Fruit fly (Drosophila melanogaster) whole organism, prepupa: ENCODE results near the gene CG2656.
A peak's percentile ranks its signal among the peaks of the same experiment; 100 is the strongest.

Experiments
- Blimp-1 ChIP-seq: fragments of 200-800 bp; sonication (Bioruptor generic); optimal IDR thresholded peaks from 3 replicates; lab custom pipeline; 2017; ENCODE audit warnings: missing biosample characterization, missing genetic modification characterization, mild to moderate bottlenecking, moderate library complexity, missing genetic modification reagents
- CG10631 ChIP-seq: fragments of 200-800 bp; sonication (Bioruptor generic); optimal IDR thresholded peaks from 2 replicates; lab custom pipeline; 2016; ENCODE audit warnings: missing biosample characterization, missing genetic modification characterization
- CG10669 ChIP-seq: fragments of 200-800 bp; sonication (Bioruptor generic); optimal IDR thresholded peaks from 3 replicates; lab custom pipeline; 2018; ENCODE audit warnings: missing biosample characterization, mild to moderate bottlenecking, missing genetic modification characterization, moderate library complexity
- CG11762 ChIP-seq: fragments of 200-800 bp; sonication (Bioruptor generic); optimal IDR thresholded peaks from 3 replicates; lab custom pipeline; 2016; ENCODE audit warnings: missing biosample characterization, missing genetic modification characterization; ENCODE audit not compliant: insufficient read depth
- CG1621 ChIP-seq: fragments of 200-800 bp; sonication (Bioruptor generic); optimal IDR thresholded peaks from 3 replicates; lab custom pipeline; 2018; ENCODE audit warnings: missing biosample characterization, mild to moderate bottlenecking, missing genetic modification characterization
- CG16779 ChIP-seq: fragments of 200-800 bp; sonication (Bioruptor generic); optimal IDR thresholded peaks from 3 replicates; lab custom pipeline; 2017; ENCODE audit warnings: missing biosample characterization, mild to moderate bottlenecking, missing genetic modification characterization
- CG3032 ChIP-seq: fragments of 200-800 bp; optimal IDR thresholded peaks from 2 replicates; lab custom pipeline; 2019; ENCODE audit warnings: missing biosample characterization, mild to moderate bottlenecking, missing genetic modification characterization, moderate library complexity
- CG31627 ChIP-seq: fragments of 200-800 bp; sonication (Bioruptor generic); optimal IDR thresholded peaks from 3 replicates; lab custom pipeline; 2016; ENCODE audit warnings: missing biosample characterization, missing genetic modification characterization
- CG32006 ChIP-seq: fragments of 200-800 bp; sonication (Bioruptor generic); optimal IDR thresholded peaks from 3 replicates; lab custom pipeline; 2017; ENCODE audit warnings: missing biosample characterization, mild to moderate bottlenecking, missing genetic modification characterization
- CG34406 ChIP-seq: fragments of 200-800 bp; sonication (Bioruptor generic); optimal IDR thresholded peaks from 3 replicates; lab custom pipeline; 2016; ENCODE audit warnings: missing biosample characterization, missing genetic modification characterization
- CG3919 ChIP-seq: fragments of 200-800 bp; sonication (Bioruptor generic); optimal IDR thresholded peaks from 3 replicates; lab custom pipeline; 2016; ENCODE audit warnings: missing biosample characterization, missing genetic modification characterization
- CG4318 ChIP-seq: fragments of 200-800 bp; sonication (Bioruptor generic); optimal IDR thresholded peaks from 3 replicates; lab custom pipeline; 2017; ENCODE audit warnings: missing biosample characterization, mild to moderate bottlenecking, missing genetic modification characterization
- CG6163 ChIP-seq: fragments of 200-800 bp; sonication (Bioruptor generic); IDR thresholded peaks from 3 replicates; pipeline ENCODE4 v1.3.6; 2022; ENCODE audit warnings: missing biosample characterization, missing genetic modification characterization
- CG6276 ChIP-seq: fragments of 200-800 bp; sonication (Bioruptor generic); optimal IDR thresholded peaks from 2 replicates; lab custom pipeline; 2017; ENCODE audit warnings: missing biosample characterization, mild to moderate bottlenecking, missing genetic modification characterization
- CG6792 ChIP-seq: fragments of 200-800 bp; sonication (Bioruptor generic); optimal IDR thresholded peaks from 3 replicates; lab custom pipeline; 2016; ENCODE audit warnings: missing biosample characterization, missing genetic modification characterization
- CG6808 ChIP-seq: fragments of 200-800 bp; sonication (Bioruptor generic); optimal IDR thresholded peaks from 3 replicates; lab custom pipeline; 2017; ENCODE audit warnings: missing biosample characterization, missing genetic modification characterization, mild to moderate bottlenecking, moderate library complexity, missing genetic modification reagents
- CG6854 ChIP-seq: fragments of 200-800 bp; sonication (Bioruptor generic); optimal IDR thresholded peaks from 2 replicates; lab custom pipeline; 2017; ENCODE audit warnings: missing biosample characterization, mild to moderate bottlenecking, missing genetic modification characterization
- CG7368 ChIP-seq: fragments of 200-800 bp; sonication (Bioruptor generic); optimal IDR thresholded peaks from 3 replicates; lab custom pipeline; 2016; ENCODE audit warnings: missing biosample characterization, missing genetic modification characterization
- CG8119 ChIP-seq: fragments of 200-800 bp; sonication (Bioruptor generic); IDR thresholded peaks from 3 replicates; pipeline ENCODE4 v1.3.6; 2022; ENCODE audit warnings: missing biosample characterization, missing genetic modification characterization
- CG9139 ChIP-seq: fragments of 200-800 bp; sonication (Bioruptor generic); optimal IDR thresholded peaks from 3 replicates; lab custom pipeline; 2017; ENCODE audit warnings: missing biosample characterization, mild to moderate bottlenecking, missing genetic modification characterization
- Eip75B ChIP-seq: fragments of 200-800 bp; sonication (Bioruptor generic); optimal IDR thresholded peaks from 3 replicates; lab custom pipeline; 2016; ENCODE audit warnings: missing biosample characterization, missing genetic modification characterization
- Eip78C ChIP-seq: fragments of 200-800 bp; sonication (Bioruptor generic); peaks from one replicate; lab custom pipeline; 2016; ENCODE audit warnings: missing biosample characterization, missing genetic modification characterization
- Eip93F ChIP-seq: fragments of 200-800 bp; sonication (Bioruptor generic); optimal IDR thresholded peaks from 2 replicates; lab custom pipeline; 2016; ENCODE audit warnings: missing biosample characterization, mild to moderate bottlenecking, missing genetic modification characterization
- Ets21C ChIP-seq: fragments of 200-800 bp; sonication (Bioruptor generic); optimal IDR thresholded peaks from 3 replicates; lab custom pipeline; 2016; ENCODE audit warnings: missing biosample characterization, missing genetic modification characterization
- Ets96B ChIP-seq: fragments of 200-800 bp; optimal IDR thresholded peaks from 2 replicates; lab custom pipeline; 2019; ENCODE audit warnings: missing biosample characterization, mild to moderate bottlenecking, missing genetic modification characterization, moderate library complexity
- Gug ChIP-seq: fragments of 200-800 bp; sonication (Bioruptor generic); IDR thresholded peaks from 2 replicates; pipeline ENCODE4 v1.3.6; 2022; ENCODE audit warnings: missing biosample characterization, missing genetic modification characterization
- Hr39 ChIP-seq: fragments of 200-800 bp; sonication (Bioruptor generic); optimal IDR thresholded peaks from 2 replicates; lab custom pipeline; 2016; ENCODE audit warnings: missing biosample characterization, missing genetic modification characterization
- Lpt ChIP-seq: fragments of 200-800 bp; sonication (Bioruptor generic); optimal IDR thresholded peaks from 3 replicates; lab custom pipeline; 2016; ENCODE audit warnings: missing biosample characterization, missing genetic modification characterization
- Met ChIP-seq: fragments of 200-800 bp; sonication (Bioruptor generic); optimal IDR thresholded peaks from 3 replicates; lab custom pipeline; 2016; ENCODE audit warnings: missing biosample characterization, missing genetic modification characterization
- Smox ChIP-seq: fragments of 200-800 bp; sonication (Bioruptor generic); optimal IDR thresholded peaks from 3 replicates; lab custom pipeline; 2016; ENCODE audit warnings: missing biosample characterization, missing genetic modification characterization
- Sox102F ChIP-seq: fragments of 200-800 bp; sonication (Bioruptor generic); optimal IDR thresholded peaks from 2 replicates; lab custom pipeline; 2016; ENCODE audit warnings: missing biosample characterization, mild to moderate bottlenecking, missing genetic modification characterization
- Sox14 ChIP-seq: fragments of 200-800 bp; sonication (Bioruptor generic); optimal IDR thresholded peaks from 3 replicates; lab custom pipeline; 2016; ENCODE audit warnings: missing biosample characterization, missing genetic modification characterization
- Sox15 ChIP-seq: fragments of 200-800 bp; sonication (Bioruptor generic); optimal IDR thresholded peaks from 3 replicates; lab custom pipeline; 2016; ENCODE audit warnings: missing biosample characterization, missing genetic modification characterization
- achi ChIP-seq: fragments of 200-800 bp; sonication (Bioruptor generic); optimal IDR thresholded peaks from 3 replicates; lab custom pipeline; 2016; ENCODE audit warnings: missing biosample characterization, missing genetic modification characterization
- cyc ChIP-seq: fragments of 200-800 bp; sonication (Bioruptor generic); optimal IDR thresholded peaks from 3 replicates; lab custom pipeline; 2016; ENCODE audit warnings: missing biosample characterization, missing genetic modification characterization
- dac ChIP-seq: fragments of 200-800 bp; sonication (Bioruptor generic); optimal IDR thresholded peaks from 2 replicates; lab custom pipeline; 2017; ENCODE audit warnings: missing biosample characterization, mild to moderate bottlenecking, missing genetic modification characterization
- dsx ChIP-seq: fragments of 200-800 bp; optimal IDR thresholded peaks from 3 replicates; lab custom pipeline; 2019; ENCODE audit warnings: missing biosample characterization, mild to moderate bottlenecking, missing genetic modification characterization, moderate library complexity; ENCODE audit not compliant: poor library complexity, severe bottlenecking
- fd59A ChIP-seq: fragments of 200-800 bp; sonication (Bioruptor generic); optimal IDR thresholded peaks from 2 replicates; lab custom pipeline; 2017; ENCODE audit warnings: missing biosample characterization, mild to moderate bottlenecking, missing genetic modification characterization, missing genetic modification reagents
- fd85E ChIP-seq: fragments of 200-800 bp; sonication (Bioruptor generic); optimal IDR thresholded peaks from 3 replicates; lab custom pipeline; 2016; ENCODE audit warnings: missing biosample characterization, missing genetic modification characterization
- fkh ChIP-seq: fragments of 200-800 bp; sonication (Bioruptor generic); optimal IDR thresholded peaks from 3 replicates; lab custom pipeline; 2017; ENCODE audit warnings: missing biosample characterization, mild to moderate bottlenecking, missing genetic modification characterization, moderate library complexity
- net ChIP-seq: fragments of 200-800 bp; sonication (Bioruptor generic); optimal IDR thresholded peaks from 3 replicates; lab custom pipeline; 2016; ENCODE audit warnings: missing biosample characterization, missing genetic modification characterization
- salr ChIP-seq, 2 experiments: fragments of 200-800 bp; sonication (Bioruptor generic); optimal IDR thresholded peaks; 3 replicates each; lab custom pipeline; 2016 to 2018; ENCODE audit warnings: missing biosample characterization in 2 of 2, missing genetic modification characterization in 2 of 2, mild to moderate bottlenecking in 1 of 2
- spab ChIP-seq: fragments of 200-800 bp; sonication (Bioruptor generic); optimal IDR thresholded peaks from 2 replicates; lab custom pipeline; 2017; ENCODE audit warnings: missing biosample characterization, mild to moderate bottlenecking, missing genetic modification characterization, missing genetic modification reagents
- ss ChIP-seq, 2 experiments: fragments of 200-800 bp; sonication (Bioruptor generic); optimal IDR thresholded peaks; 2 replicates in 1 of 2; 3 replicates in 1 of 2; lab custom pipeline; 2017 to 2018; ENCODE audit warnings: mild to moderate bottlenecking in 2 of 2, missing biosample characterization in 2 of 2, missing genetic modification characterization in 2 of 2, moderate library complexity in 1 of 2
- topi ChIP-seq: fragments of 200-800 bp; sonication (Bioruptor generic); optimal IDR thresholded peaks from 3 replicates; lab custom pipeline; 2016; ENCODE audit warnings: missing biosample characterization, missing genetic modification characterization
- vri ChIP-seq: fragments of 200-800 bp; sonication (Bioruptor generic); optimal IDR thresholded peaks from 3 replicates; lab custom pipeline; 2016; ENCODE audit warnings: missing biosample characterization, mild to moderate bottlenecking, missing genetic modification characterization

The CG2656 gene

DNA sequence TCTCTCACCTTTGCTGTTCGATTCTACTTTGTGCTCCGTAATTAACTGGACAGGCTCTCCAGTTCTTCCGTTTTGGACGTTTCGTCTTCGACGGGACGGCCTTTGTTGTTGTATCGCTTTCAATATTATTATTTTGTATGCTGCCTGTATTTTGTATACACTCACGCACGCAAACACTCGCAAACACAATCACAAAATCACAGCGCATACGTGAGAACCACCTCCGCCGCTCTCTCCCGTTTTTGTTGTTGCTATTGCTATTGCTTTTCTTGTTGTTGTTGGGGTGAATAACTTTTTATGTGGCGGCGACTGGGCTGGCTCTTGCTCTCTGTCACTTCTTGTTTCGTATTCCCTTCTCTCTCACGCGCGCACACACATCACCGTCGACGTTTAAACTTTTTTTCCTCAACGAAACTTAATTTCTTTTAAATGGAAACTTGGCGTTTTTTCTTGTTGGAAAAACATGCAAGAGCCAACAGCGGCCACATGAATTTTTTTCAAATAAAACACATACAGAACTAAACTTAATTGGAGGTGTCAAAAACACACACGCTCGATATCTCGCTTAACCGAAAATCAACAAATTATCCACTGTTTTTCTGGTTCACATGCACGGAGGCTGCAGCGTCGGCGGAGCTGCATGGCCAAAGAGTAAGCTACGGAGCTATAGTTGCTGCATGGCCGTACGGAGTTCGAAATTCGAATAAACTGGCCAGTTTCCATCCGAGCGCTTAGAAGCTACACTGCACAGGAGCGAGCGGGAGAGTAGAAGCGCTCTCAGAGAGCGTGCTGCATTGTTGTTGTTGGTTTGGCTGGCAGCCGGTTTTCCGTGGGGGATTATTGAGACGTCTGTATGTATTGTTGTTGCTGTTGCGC, 36.6 kb upstream of the CG2656 start (continued):
- no peak for TF ChIP-seq CG8119 (GFP tag; lab: Robert Waterston, UW)
- no peak for TF ChIP-seq CG16779
- no peak for TF ChIP-seq Lpt (GFP tag; lab: Kevin White, UChicago)
- peak; percentile 12 for TF ChIP-seq Ets96B (tag; lab: Kevin White, UChicago)
- no peak for TF ChIP-seq CG6792
- TF ChIP-seq CG1621 (tag; lab: Kevin White, UChicago): peak; percentile 44
- no peak for TF ChIP-seq Sox15 (GFP tag; lab: Kevin White, UChicago)
- peak; percentile 19 for TF ChIP-seq Hr39 (GFP tag; lab: Kevin White, UChicago)
- TF ChIP-seq fd85E: no peak
- TF ChIP-seq, all 60 proteins: peak for 16

DNA sequence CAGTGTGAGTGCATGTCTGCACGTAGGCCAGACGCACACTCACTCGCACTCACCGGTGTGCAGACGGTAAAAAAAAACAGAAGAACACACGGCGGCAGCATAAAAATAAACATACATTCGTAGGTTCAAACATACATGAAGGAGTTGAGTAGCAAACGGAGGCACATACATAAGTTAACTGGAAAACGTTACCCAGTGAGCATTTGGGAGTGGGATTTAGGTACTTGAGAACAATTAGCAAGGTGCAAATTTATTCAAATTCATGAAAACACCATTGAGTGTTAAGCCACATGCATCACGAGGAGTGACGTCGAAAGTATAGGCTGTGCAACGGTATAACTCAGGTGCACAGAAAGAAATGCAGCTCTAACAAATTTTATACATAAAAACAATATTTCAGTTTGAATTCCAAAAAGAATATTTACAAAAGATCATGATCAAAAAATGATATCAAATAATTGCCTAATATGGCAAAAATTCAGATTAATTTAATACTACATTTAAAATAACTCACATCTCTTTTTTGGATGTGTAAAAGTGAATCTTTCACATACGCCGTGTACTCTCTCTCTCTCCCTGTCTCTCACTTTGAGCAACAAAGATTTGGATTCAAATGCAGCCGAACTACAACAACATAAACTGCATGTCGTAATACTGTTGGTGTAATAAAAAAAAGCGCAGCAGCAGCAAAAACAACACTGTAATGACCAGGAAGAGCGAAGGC, 35.8 kb upstream of the CG2656 start:
- peak; percentile 97 for TF ChIP-seq Smox (GFP tag; lab: Kevin White, UChicago)
- peak; percentile 84 for TF ChIP-seq CG1621 (tag; lab: Kevin White, UChicago)
- TF ChIP-seq achi (GFP tag; lab: Kevin White, UChicago): peak; percentile 96
- no peak for TF ChIP-seq fkh (GFP tag; lab: Kevin White, UChicago)
- peak; percentile 92 for TF ChIP-seq CG7368 (GFP tag; lab: Kevin White, UChicago)
- peak; percentile 98 for TF ChIP-seq CG31627 (GFP tag; lab: Kevin White, UChicago)
- peak; percentile 96 for TF ChIP-seq CG3032 (tag; lab: Kevin White, UChicago)
- peak; percentile 93 for TF ChIP-seq fd59A (GFP tag; lab: Kevin White, UChicago)
- peak; percentile 96 for TF ChIP-seq Ets96B (tag; lab: Kevin White, UChicago)
- TF ChIP-seq dsx (GFP tag; lab: Kevin White, UChicago): peak; percentile 94
- TF ChIP-seq spab: peak; percentile 93
- TF ChIP-seq Sox102F (GFP tag; lab: Kevin White, UChicago): peak; percentile 95
- peak; percentile 90 for TF ChIP-seq Sox15 (GFP tag; lab: Kevin White, UChicago)
- TF ChIP-seq CG10631 (GFP tag; lab: Kevin White, UChicago): peak; percentile 97
- no peak for TF ChIP-seq Gug (GFP tag; lab: Robert Waterston, UW)
- peak; percentile 96 for TF ChIP-seq CG6276
- peak; percentile 97 for TF ChIP-seq Sox14 (GFP tag; lab: Kevin White, UChicago)
- peak; percentile 96 for TF ChIP-seq CG34406 (GFP tag; lab: Kevin White, UChicago)
- TF ChIP-seq vri (GFP tag; lab: Kevin White, UChicago): peak; percentile 89
- TF ChIP-seq Ets21C: peak; percentile 94
- TF ChIP-seq Blimp-1 (GFP tag; lab: Kevin White, UChicago): peak; percentile 94
- TF ChIP-seq salr (GFP tag; optimal IDR thresholded peaks at IDR 0.05; lab: Kevin White, UChicago): peak; percentile 73 to 99
- TF ChIP-seq net (GFP tag; lab: Kevin White, UChicago): peak; percentile 96
- peak; percentile 84 for TF ChIP-seq CG6854
- peak; percentile 74 for TF ChIP-seq dac (GFP tag; lab: Kevin White, UChicago)
- peak; percentile 96 for TF ChIP-seq Eip75B (GFP tag; lab: Kevin White, UChicago)
- TF ChIP-seq CG32006 (GFP tag; lab: Kevin White, UChicago): peak; percentile 98
- TF ChIP-seq CG4318 (GFP tag; lab: Kevin White, UChicago): peak; percentile 95
- peak; percentile 96 for TF ChIP-seq CG11762
- peak; percentile 98 for TF ChIP-seq topi (GFP tag; lab: Kevin White, UChicago)
- TF ChIP-seq Eip93F: peak; percentile 71
- TF ChIP-seq CG6163: no peak
- peak; percentile 83 to 85 for TF ChIP-seq ss (GFP tag; optimal IDR thresholded peaks at IDR 0.05; lab: Kevin White, UChicago)
- TF ChIP-seq CG3919 (GFP tag; lab: Kevin White, UChicago): peak; percentile 97
- peak; percentile 85 for TF ChIP-seq CG9139 (GFP tag; lab: Kevin White, UChicago)
- peak; percentile 100 for TF ChIP-seq Eip78C (GFP tag; lab: Kevin White, UChicago)
- TF ChIP-seq CG10669: peak; percentile 92
- peak; percentile 98 for TF ChIP-seq Met (GFP tag; lab: Kevin White, UChicago)
- TF ChIP-seq cyc (GFP tag; lab: Kevin White, UChicago): peak; percentile 97
- TF ChIP-seq CG6808 (GFP tag; lab: Kevin White, UChicago): peak; percentile 92
